Worm (Caenorhabditis elegans) whole organism, L1 larva: ENCODE data around the gene sdz-32.

Experiments used
- aha-1 ChIP-seq: fragments of 150-350 bp; optimal IDR thresholded peaks from 2 replicates; lab custom pipeline; 2014; ENCODE audit warnings: missing biosample characterization, missing genetic modification characterization
- alr-1 ChIP-seq: fragments of 200-800 bp; sonication (Bioruptor generic); optimal IDR thresholded peaks from 2 replicates; lab custom pipeline; 2018; ENCODE audit warnings: borderline replicate concordance, mild to moderate bottlenecking, missing genetic modification characterization, missing compliant biosample characterization
- aly-2 ChIP-seq: fragments of 150-350 bp; optimal IDR thresholded peaks from 2 replicates; lab custom pipeline; 2014; ENCODE audit warnings: missing biosample characterization, missing genetic modification characterization
- ama-1 ChIP-seq: fragments of 150-350 bp; optimal IDR thresholded peaks from 2 replicates; lab custom pipeline; 2014
- blmp-1 ChIP-seq: fragments of 150-350 bp; optimal IDR thresholded peaks from 2 replicates; lab custom pipeline; 2014; ENCODE audit warnings: missing biosample characterization, missing genetic modification characterization
- ceh-8 ChIP-seq: fragments of 200-800 bp; sonication (Bioruptor generic); optimal IDR thresholded peaks from 2 replicates; lab custom pipeline; 2018; ENCODE audit warnings: mild to moderate bottlenecking, missing genetic modification characterization, moderate library complexity, missing compliant biosample characterization
- ceh-88 ChIP-seq: fragments of 200-800 bp; sonication (Bioruptor generic); IDR thresholded peaks from 2 replicates; pipeline ENCODE4 v1.3.6; 2022; ENCODE audit warnings: missing genetic modification characterization, missing compliant biosample characterization
- ceh-90 ChIP-seq: sonication (generic microtip); optimal IDR thresholded peaks from 2 replicates; lab custom pipeline; 2016; ENCODE audit warnings: missing genetic modification characterization, missing compliant biosample characterization
- dpl-1 ChIP-seq, 3 experiments: fragments of 150-350 bp in 2 of 3; sonication (generic microtip) in 1 of 3; optimal IDR thresholded peaks; 2 replicates each; lab custom pipeline; 2014 to 2017; ENCODE audit warnings: missing biosample characterization in 3 of 3, missing genetic modification characterization in 3 of 3, missing genetic modification reagents in 3 of 3
- efl-3 ChIP-seq: fragments of 200-800 bp; sonication (Bioruptor generic); optimal IDR thresholded peaks from 2 replicates; lab custom pipeline; 2018; ENCODE audit warnings: mild to moderate bottlenecking, missing genetic modification characterization, missing compliant biosample characterization
- egl-13 ChIP-seq: sonication (generic microtip); optimal IDR thresholded peaks from 2 replicates; lab custom pipeline; 2016; ENCODE audit warnings: missing genotype, missing genetic modification reagents, missing genetic modification characterization, missing compliant biosample characterization
- elt-2 ChIP-seq: sonication (generic microtip); optimal IDR thresholded peaks from 2 replicates; lab custom pipeline; 2016; ENCODE audit warnings: missing genetic modification characterization, mild to moderate bottlenecking, inconsistent platforms, missing compliant biosample characterization, missing genetic modification reagents
- elt-3 ChIP-seq, 6 experiments: fragments of 150-350 bp in 1 of 6; sonication (generic microtip); optimal IDR thresholded peaks; 2 replicates each; lab custom pipeline; 2017 to 2018; ENCODE audit warnings: missing biosample characterization in 6 of 6, missing genetic modification characterization in 6 of 6, inconsistent platforms in 1 of 6
- fkh-4 ChIP-seq: sonication (generic microtip); optimal IDR thresholded peaks from 2 replicates; lab custom pipeline; 2016; ENCODE audit warnings: missing compliant biosample characterization, missing genetic modification characterization, borderline replicate concordance
- fkh-8 ChIP-seq: sonication (generic microtip); optimal IDR thresholded peaks from 2 replicates; lab custom pipeline; 2016; ENCODE audit warnings: mild to moderate bottlenecking, missing genetic modification characterization, missing compliant biosample characterization
- fos-1 ChIP-seq: fragments of 150-350 bp; optimal IDR thresholded peaks from 2 replicates; lab custom pipeline; 2014; ENCODE audit warnings: missing biosample characterization, missing genetic modification characterization
- hlh-17 ChIP-seq: fragments of 200-800 bp; sonication (Bioruptor generic); optimal IDR thresholded peaks from 2 replicates; lab custom pipeline; 2018; ENCODE audit warnings: missing genetic modification characterization, mild to moderate bottlenecking, missing compliant biosample characterization, moderate library complexity, borderline replicate concordance
- irx-1 ChIP-seq: sonication (generic microtip); optimal IDR thresholded peaks from 2 replicates; lab custom pipeline; 2016; ENCODE audit warnings: missing genetic modification characterization, missing compliant biosample characterization
- isw-1 ChIP-seq: fragments of 200-800 bp; sonication (Bioruptor generic); IDR thresholded peaks from 2 replicates; pipeline ENCODE4 v1.3.6; 2022; ENCODE audit warnings: missing genetic modification characterization, missing compliant biosample characterization
- jun-1 ChIP-seq: fragments of 150-350 bp; optimal IDR thresholded peaks from 2 replicates; lab custom pipeline; 2014; ENCODE audit warnings: missing biosample characterization, missing genetic modification reagents, missing genetic modification characterization
- lin-13 ChIP-seq: fragments of 150-350 bp; optimal IDR thresholded peaks from 2 replicates; lab custom pipeline; 2014; ENCODE audit warnings: missing biosample characterization, missing genetic modification reagents, missing genetic modification characterization
- lin-35 ChIP-seq, 2 experiments: fragments of 150-350 bp; optimal IDR thresholded peaks; 2 replicates each; lab custom pipeline; 2014; ENCODE audit warnings: missing biosample characterization in 2 of 2, missing genetic modification characterization in 2 of 2, missing genetic modification reagents in 2 of 2
- lir-3 ChIP-seq: sonication (generic microtip); optimal IDR thresholded peaks from 2 replicates; lab custom pipeline; 2016; ENCODE audit warnings: mild to moderate bottlenecking, missing genetic modification characterization, moderate library complexity, missing compliant biosample characterization; ENCODE audit not compliant: poor library complexity
- mdl-1 ChIP-seq, 2 experiments: fragments of 150-350 bp; optimal IDR thresholded peaks; 2 replicates each; lab custom pipeline; 2014 to 2017; ENCODE audit warnings: missing biosample characterization in 2 of 2, missing genetic modification characterization in 2 of 2, inconsistent platforms in 1 of 2
- mep-1 ChIP-seq: fragments of 150-350 bp; optimal IDR thresholded peaks from 2 replicates; lab custom pipeline; 2014; ENCODE audit warnings: missing biosample characterization, missing genetic modification characterization
- nhr-11 ChIP-seq: fragments of 150-350 bp; optimal IDR thresholded peaks from 2 replicates; lab custom pipeline; 2014; ENCODE audit warnings: missing biosample characterization, missing genetic modification characterization
- nhr-20 ChIP-seq: sonication (generic microtip); optimal IDR thresholded peaks from 2 replicates; lab custom pipeline; 2016; ENCODE audit warnings: mild to moderate bottlenecking, missing genetic modification characterization, missing compliant biosample characterization
- nhr-237 ChIP-seq: fragments of 150-350 bp; optimal IDR thresholded peaks from 2 replicates; lab custom pipeline; 2014; ENCODE audit warnings: missing biosample characterization, missing genetic modification characterization
- nhr-77 ChIP-seq: fragments of 150-350 bp; optimal IDR thresholded peaks from 2 replicates; lab custom pipeline; 2014; ENCODE audit warnings: missing biosample characterization, missing genetic modification characterization
- nhr-90 ChIP-seq: sonication (generic microtip); optimal IDR thresholded peaks from 2 replicates; lab custom pipeline; 2016; ENCODE audit warnings: mild to moderate bottlenecking, missing genetic modification characterization, missing compliant biosample characterization; ENCODE audit not compliant: poor library complexity
- rnt-1 ChIP-seq: sonication (generic microtip); optimal IDR thresholded peaks from 2 replicates; lab custom pipeline; 2016; ENCODE audit warnings: mild to moderate bottlenecking, missing genetic modification characterization, moderate library complexity, missing compliant biosample characterization
- snpc-4 ChIP-seq: fragments of 150-350 bp; optimal IDR thresholded peaks from 2 replicates; lab custom pipeline; 2014; ENCODE audit warnings: missing biosample characterization, missing genetic modification characterization
- sox-4 ChIP-seq: sonication (generic microtip); optimal IDR thresholded peaks from 2 replicates; lab custom pipeline; 2016; ENCODE audit warnings: missing genetic modification characterization, missing compliant biosample characterization
- sptf-1 ChIP-seq: fragments of 150-350 bp; optimal IDR thresholded peaks from 2 replicates; lab custom pipeline; 2014; ENCODE audit warnings: missing biosample characterization, missing genetic modification characterization
- tlp-1 ChIP-seq: fragments of 150-350 bp; optimal IDR thresholded peaks from 2 replicates; lab custom pipeline; 2014; ENCODE audit warnings: missing biosample characterization, missing genetic modification characterization
- unc-62 ChIP-seq: fragments of 150-350 bp; optimal IDR thresholded peaks from 2 replicates; lab custom pipeline; 2014; ENCODE audit warnings: missing biosample characterization, missing genetic modification reagents, missing genetic modification characterization
- vab-15 ChIP-seq: sonication (generic microtip); optimal IDR thresholded peaks from 2 replicates; lab custom pipeline; 2017; ENCODE audit warnings: missing genotype, mild to moderate bottlenecking, missing genetic modification characterization, missing compliant biosample characterization
- xbp-1 ChIP-seq: sonication (generic microtip); optimal IDR thresholded peaks from 2 replicates; lab custom pipeline; 2016; ENCODE audit warnings: missing genetic modification characterization, missing compliant biosample characterization
- zag-1 ChIP-seq: fragments of 150-350 bp; optimal IDR thresholded peaks from 2 replicates; lab custom pipeline; 2014; ENCODE audit warnings: missing biosample characterization, missing genetic modification characterization
- zip-4 ChIP-seq: fragments of 200-800 bp; sonication (Bioruptor generic); optimal IDR thresholded peaks from 2 replicates; lab custom pipeline; 2018; ENCODE audit warnings: mild to moderate bottlenecking, missing genetic modification characterization, moderate library complexity, missing compliant biosample characterization
- ztf-11 ChIP-seq, 2 experiments: sonication (generic microtip); optimal IDR thresholded peaks; 2 replicates each; lab custom pipeline; 2016 to 2017; ENCODE audit warnings: missing genetic modification characterization in 2 of 2, missing biosample characterization in 1 of 2, missing compliant biosample characterization in 1 of 2
- ztf-4 ChIP-seq: fragments of 150-350 bp; optimal IDR thresholded peaks from 2 replicates; lab custom pipeline; 2014; ENCODE audit warnings: missing biosample characterization, missing genetic modification characterization

Gene sdz-32

DNA sequence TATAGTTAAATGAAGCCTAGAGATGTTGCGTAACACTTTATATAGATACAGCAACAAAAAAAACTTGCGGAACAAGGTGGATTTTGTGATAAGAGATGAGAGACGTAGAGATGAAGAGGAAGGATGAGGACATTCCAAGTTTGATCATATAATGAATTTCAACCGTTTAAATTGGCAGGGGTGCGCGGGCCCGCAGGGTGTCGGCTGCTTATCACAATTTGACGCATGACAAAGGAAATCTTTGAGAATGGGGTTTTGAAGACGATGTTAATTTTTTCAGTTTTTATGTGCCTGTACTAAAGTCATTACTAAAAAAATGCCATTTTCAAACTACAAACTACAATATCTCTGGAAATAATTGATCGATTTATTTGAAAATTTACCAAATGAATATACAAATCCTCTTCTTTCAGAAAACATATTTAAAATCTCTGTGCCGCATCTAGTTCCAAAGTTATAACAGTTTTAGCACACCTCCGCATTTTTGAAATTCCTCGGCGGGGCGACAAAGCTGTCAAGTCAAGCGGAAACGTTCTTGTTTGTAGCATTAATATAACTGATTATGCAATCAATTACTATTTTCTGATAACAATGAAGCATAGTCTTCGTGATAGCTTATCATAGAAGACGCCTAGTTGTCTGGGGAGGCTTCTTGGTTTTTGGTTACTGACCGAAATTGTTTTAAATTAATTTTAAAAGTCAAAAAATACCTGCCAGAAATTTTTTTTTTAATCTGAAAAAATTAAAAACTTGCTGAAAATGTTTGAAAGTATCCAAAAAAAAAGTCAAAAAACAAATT lies 33.8 kb upstream of the sdz-32 start:
- TF ChIP-seq nhr-237 (no peak), snpc-4 (tag; lab: Kevin White, UChicago) (peak; percentile 59), elt-2 (peak; percentile 86), lin-35 (GFP tag; optimal IDR thresholded peaks at IDR 0.05; lab: Kevin White, UChicago) (no peak), tlp-1 (tag; lab: Kevin White, UChicago) (peak; percentile 57), hlh-17 (no peak), nhr-20 (tag; lab: Kevin White, UChicago) (no peak)

DNA sequence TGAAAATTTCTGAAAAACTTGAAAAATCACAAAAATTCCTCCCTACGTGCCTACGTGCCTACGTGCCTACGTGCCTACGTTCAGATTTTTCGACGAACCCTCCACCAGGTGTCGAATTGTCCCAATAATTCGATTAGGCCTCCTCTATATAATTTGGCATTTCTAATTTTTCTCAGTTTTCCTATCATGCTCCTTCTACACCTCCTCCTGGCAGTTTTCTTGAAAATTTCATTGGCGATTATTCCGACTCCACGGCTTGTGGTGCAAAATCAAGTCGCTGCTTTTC lies 33.3 kb upstream of the sdz-32 start, which contains the start of gene C16C8.17:
Gene C16C8.17, plus strand, starts transcription at position 187 of the 286 bp plus-strand sequence.
- TF ChIP-seq fkh-8 (tag; lab: Kevin White, UChicago) = no peak
- no peak for TF ChIP-seq egl-13 (tag; lab: Kevin White, UChicago)
- TF ChIP-seq nhr-77 (tag; lab: Kevin White, UChicago) = no peak
- TF ChIP-seq nhr-90 (tag; lab: Kevin White, UChicago) = no peak
- no peak for TF ChIP-seq zag-1
- no peak for TF ChIP-seq lin-13 (GFP tag; lab: Kevin White, UChicago)
- no peak for TF ChIP-seq aha-1 (tag; lab: Kevin White, UChicago)

DNA sequence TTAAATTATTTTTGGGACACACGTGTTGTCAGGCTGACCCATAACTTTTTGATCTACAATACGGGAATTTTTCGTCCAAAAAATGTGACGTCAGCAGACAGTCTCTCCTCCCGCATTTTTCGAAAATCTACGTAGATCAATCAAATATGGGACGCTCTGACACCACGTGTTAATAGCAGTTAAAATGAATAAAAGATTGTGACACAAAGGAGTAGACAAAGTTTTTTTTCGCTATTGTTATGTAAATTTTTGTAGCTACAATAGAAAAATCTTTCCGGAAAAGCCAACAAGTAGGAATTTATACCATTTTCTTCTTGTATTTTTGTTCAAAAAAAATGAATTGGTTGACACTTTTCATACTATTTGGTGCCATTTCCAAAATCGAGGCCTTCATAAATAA lies 32.5 kb upstream of the sdz-32 start, which contains the start of gene C16C8.27:
Gene C16C8.27, plus strand, starts transcription at position 301 of the 400 bp plus-strand sequence.
- TF ChIP-seq ceh-90 (tag; lab: Kevin White, UChicago) = no peak
- TF ChIP-seq alr-1 (tag; lab: Kevin White, UChicago) = no peak
- TF ChIP-seq unc-62 (GFP tag; lab: Kevin White, UChicago) = no peak
- TF ChIP-seq isw-1 (GFP tag; lab: Robert Waterston, UW) = no peak
- TF ChIP-seq fos-1 (tag; lab: Kevin White, UChicago) = no peak
- TF ChIP-seq lir-3 (tag; lab: Kevin White, UChicago) = no peak
- TF ChIP-seq elt-3 (tag; optimal IDR thresholded peaks at IDR 0.05; lab: Kevin White, UChicago) = no peak
- no peak for TF ChIP-seq nhr-11 (tag; lab: Kevin White, UChicago)
- TF ChIP-seq snpc-4 (tag; lab: Kevin White, UChicago) = no peak
- no peak for TF ChIP-seq fkh-8 (tag; lab: Kevin White, UChicago)
- TF ChIP-seq, all 84 proteins: peak for 0

DNA sequence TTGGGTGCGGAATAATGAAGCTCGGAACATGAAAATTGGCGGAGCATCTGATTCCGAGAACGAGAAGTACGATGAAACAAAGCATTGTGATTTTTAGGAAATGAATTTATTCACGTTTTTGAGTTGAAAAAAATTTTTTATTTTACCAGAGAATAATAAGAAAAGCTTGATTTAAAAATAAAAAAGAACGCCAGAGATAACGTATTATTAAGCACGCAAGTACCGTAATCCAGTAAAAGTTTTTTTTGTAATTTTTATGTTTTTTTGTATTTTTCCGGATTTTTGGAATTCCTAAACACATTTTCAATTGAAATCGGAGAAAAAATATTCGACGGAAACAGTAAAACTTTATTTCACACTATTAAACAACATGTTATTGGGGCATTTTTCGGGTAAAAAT lies 30.7 kb upstream of the sdz-32 start, which contains the start of gene C16C8.22:
Gene C16C8.22, minus strand, starts transcription at position 101 of the 400 bp plus-strand sequence.
- TF ChIP-seq ama-1 (lab: Kevin White, UChicago) (no peak), mdl-1 (tag; optimal IDR thresholded peaks at IDR 0.05; lab: Kevin White, UChicago) (no peak), efl-3 (GFP tag; lab: Kevin White, UChicago) (no peak), sptf-1 (tag; lab: Kevin White, UChicago) (no peak), ceh-88 (no peak), elt-2 (no peak), irx-1 (tag; lab: Kevin White, UChicago) (no peak), blmp-1 (tag; lab: Kevin White, UChicago) (no peak), jun-1 (tag; lab: Kevin White, UChicago) (no peak), zip-4 (GFP tag; lab: Kevin White, UChicago) (no peak), alr-1 (tag; lab: Kevin White, UChicago) (no peak), rnt-1 (tag; lab: Kevin White, UChicago) (no peak)

DNA sequence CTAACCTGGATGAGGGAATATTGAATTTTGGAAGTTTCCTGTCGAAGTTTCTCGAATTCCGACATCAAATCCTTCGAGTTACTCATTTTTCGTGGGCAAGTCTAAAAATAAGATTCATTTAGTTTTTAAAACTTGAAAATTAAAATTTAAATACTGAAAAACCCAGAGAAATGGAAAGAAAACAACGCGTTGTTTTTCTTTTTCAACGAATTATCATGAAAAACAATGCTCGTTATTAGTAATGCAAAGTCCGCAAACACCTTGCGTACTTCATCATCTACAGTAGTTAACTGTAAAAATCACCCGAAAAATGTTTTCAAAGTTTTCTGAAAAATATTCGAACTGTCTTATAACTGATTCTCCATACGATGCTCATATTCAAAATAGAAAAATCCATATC lies 29.6 kb upstream of the sdz-32 start, which contains the start of gene C16C8.4:
Gene C16C8.4, minus strand, starts transcription at position 101 of the 400 bp plus-strand sequence.
- TF ChIP-seq fkh-4 = no peak
- no peak for TF ChIP-seq lin-13 (GFP tag; lab: Kevin White, UChicago)
- no peak for TF ChIP-seq ceh-8 (GFP tag; lab: Kevin White, UChicago)
- no peak for TF ChIP-seq dpl-1 (GFP tag; optimal IDR thresholded peaks at IDR 0.05; lab: Kevin White, UChicago)
- no peak for TF ChIP-seq mep-1 (tag; lab: Kevin White, UChicago)
- no peak for TF ChIP-seq vab-15 (tag; lab: Kevin White, UChicago)
- TF ChIP-seq ztf-11 (tag; optimal IDR thresholded peaks at IDR 0.05; lab: Kevin White, UChicago) = no peak
- TF ChIP-seq sox-4 = no peak
- no peak for TF ChIP-seq ztf-4 (tag; lab: Kevin White, UChicago)
- TF ChIP-seq xbp-1 (tag; lab: Kevin White, UChicago) = no peak
- TF ChIP-seq fos-1 (tag; lab: Kevin White, UChicago) = no peak
- TF ChIP-seq nhr-237 = no peak
- no peak for TF ChIP-seq aly-2 (tag; lab: Kevin White, UChicago)
